Fruit fly (Drosophila melanogaster): ENCODE data around the gene oc.
A peak's percentile ranks its signal among the peaks of the same experiment; 100 is the strongest.

The oc gene

DNA sequence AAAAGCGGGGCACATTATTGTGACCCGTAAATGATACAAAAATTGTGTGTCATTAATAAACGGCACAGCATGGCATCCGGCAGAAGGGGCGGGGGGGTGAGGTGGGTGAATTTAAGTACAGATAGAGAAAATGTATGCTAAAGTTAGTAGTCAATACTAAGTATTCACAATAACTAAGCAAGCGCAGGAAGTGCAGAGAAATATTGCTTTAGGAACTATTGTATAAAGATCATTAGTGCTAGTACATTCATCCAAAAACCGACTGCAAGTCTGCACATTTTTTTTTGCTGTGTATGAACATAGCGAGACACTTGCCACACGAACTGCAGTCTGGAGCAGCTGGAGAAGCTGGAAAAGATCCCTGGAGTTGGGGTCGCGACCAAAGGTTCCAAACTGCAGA lies 19.0 kb upstream of the oc start (continued):
- TF ChIP-seq lov (optimal IDR thresholded peaks at IDR 0.05), result no peak
- TF ChIP-seq lov (GFP tag; IDR thresholded peaks at IDR 0.05), result no peak
- TF ChIP-seq az2 (GFP tag; optimal IDR thresholded peaks at IDR 0.05), result no peak
- TF ChIP-seq so (GFP tag; IDR thresholded peaks at IDR 0.05), result no peak
- no peak for TF ChIP-seq ind (GFP tag; optimal IDR thresholded peaks at IDR 0.05)
- TF ChIP-seq zfh1 (GFP tag; IDR thresholded peaks at IDR 0.05), result peak; percentile 59; the same call in 2 of the 3 replicates
- no peak for TF ChIP-seq MTF-1 (GFP tag; optimal IDR thresholded peaks at IDR 0.05; ENCODE audit: borderline replicate concordance)
- no peak for TF ChIP-seq Nf-YC (tag; optimal IDR thresholded peaks at IDR 0.05)
- no peak for TF ChIP-seq Ets65A (GFP tag)
- no peak for TF ChIP-seq bcd (GFP tag; optimal IDR thresholded peaks at IDR 0.05)
- no peak for TF ChIP-seq Dip2 (GFP tag; IDR thresholded peaks at IDR 0.05)
- no peak for TF ChIP-seq odd (GFP tag; optimal IDR thresholded peaks at IDR 0.05)
- no peak for TF ChIP-seq dan (GFP tag; IDR thresholded peaks at IDR 0.05)
- no peak for TF ChIP-seq Fer2 (tag; optimal IDR thresholded peaks at IDR 0.05)
- no peak for TF ChIP-seq CG10147 (GFP tag; optimal IDR thresholded peaks at IDR 0.05)
- no peak for TF ChIP-seq CG4328 (GFP tag; optimal IDR thresholded peaks at IDR 0.05)
- TF ChIP-seq CG2678 (tag; optimal IDR thresholded peaks at IDR 0.05), result no peak
- TF ChIP-seq ato (GFP tag; IDR thresholded peaks at IDR 0.05; ENCODE audit: partially characterized antibody), result no peak
- peak; percentile 39; the same call in 1 of the 2 replicates for TF ChIP-seq crol (GFP tag; IDR thresholded peaks at IDR 0.05)
- no peak for TF ChIP-seq CG17802 (tag; optimal IDR thresholded peaks at IDR 0.05)
- no peak for TF ChIP-seq CG6683 (GFP tag; optimal IDR thresholded peaks at IDR 0.05)
- no peak for TF ChIP-seq Usf (GFP tag; optimal IDR thresholded peaks at IDR 0.05)
- TF ChIP-seq H2.0 (GFP tag; IDR thresholded peaks at IDR 0.05), result peak; percentile 4; the same call in 1 of the 2 replicates
- no peak for TF ChIP-seq ro (GFP tag; IDR thresholded peaks at IDR 0.05)
- TF ChIP-seq CTCF (GFP tag; optimal IDR thresholded peaks at IDR 0.05), result no peak
- TF ChIP-seq gem (tag; optimal IDR thresholded peaks at IDR 0.05), result peak; percentile 47
- no peak for TF ChIP-seq CG10462 (GFP tag; optimal IDR thresholded peaks at IDR 0.05)
- TF ChIP-seq Jarid2 (GFP tag; optimal IDR thresholded peaks at IDR 0.05), result no peak
- TF ChIP-seq CrebB (tag; optimal IDR thresholded peaks at IDR 0.05), result no peak
- no peak for TF ChIP-seq slp2 (GFP tag; optimal IDR thresholded peaks at IDR 0.05)
- TF ChIP-seq CkIIα-i1 (GFP tag; IDR thresholded peaks at IDR 0.05), result no peak
- no peak for TF ChIP-seq CG15269 (tag; optimal IDR thresholded peaks at IDR 0.05)
- TF ChIP-seq Bdp1 (GFP tag; optimal IDR thresholded peaks at IDR 0.05), result no peak
- TF ChIP-seq inv (GFP tag; IDR thresholded peaks at IDR 0.05; ENCODE audit: partially characterized antibody), result no peak
- no peak for TF ChIP-seq Six4 (GFP tag; optimal IDR thresholded peaks at IDR 0.05)
- no peak for TF ChIP-seq CG1529 (GFP tag; optimal IDR thresholded peaks at IDR 0.05)
- TF ChIP-seq chif (GFP tag; optimal IDR thresholded peaks at IDR 0.05), result no peak
- TF ChIP-seq CG13123 (GFP tag; optimal IDR thresholded peaks at IDR 0.05), result no peak
- peak; percentile 57 for TF ChIP-seq CG6689 (GFP tag; IDR thresholded peaks at IDR 0.05)
- no peak for TF ChIP-seq pros (GFP tag; optimal IDR thresholded peaks at IDR 0.05)
- no peak for TF ChIP-seq yki (optimal IDR thresholded peaks at IDR 0.05)
- TF ChIP-seq CG3407 (GFP tag; optimal IDR thresholded peaks at IDR 0.05), result no peak
- no peak for TF ChIP-seq h (optimal IDR thresholded peaks at IDR 0.05)
- TF ChIP-seq Kr (GFP tag; optimal IDR thresholded peaks at IDR 0.05), result no peak
- no peak for TF ChIP-seq CG11093 (GFP tag; IDR thresholded peaks at IDR 0.05)
- TF ChIP-seq CG7556 (GFP tag; optimal IDR thresholded peaks at IDR 0.05), result no peak
- TF ChIP-seq CG16813 (GFP tag; IDR thresholded peaks at IDR 0.05; ENCODE audit: partially characterized antibody), result no peak
- TF ChIP-seq D (optimal IDR thresholded peaks at IDR 0.05), result no peak
- no peak for TF ChIP-seq D (GFP tag; optimal IDR thresholded peaks at IDR 0.05)
- TF ChIP-seq Blimp-1 (GFP tag; optimal IDR thresholded peaks at IDR 0.05), result peak; percentile 24
- TF ChIP-seq stwl (tag; optimal IDR thresholded peaks at IDR 0.05), result no peak
- TF ChIP-seq CG7839 (tag; optimal IDR thresholded peaks at IDR 0.05), result no peak
- no peak for TF ChIP-seq wek (GFP tag; optimal IDR thresholded peaks at IDR 0.05)
- no peak for TF ChIP-seq BtbVII (GFP tag; optimal IDR thresholded peaks at IDR 0.05)
